Worm (Caenorhabditis elegans): ENCODE measurements around the gene nhr-105.

DNA sequence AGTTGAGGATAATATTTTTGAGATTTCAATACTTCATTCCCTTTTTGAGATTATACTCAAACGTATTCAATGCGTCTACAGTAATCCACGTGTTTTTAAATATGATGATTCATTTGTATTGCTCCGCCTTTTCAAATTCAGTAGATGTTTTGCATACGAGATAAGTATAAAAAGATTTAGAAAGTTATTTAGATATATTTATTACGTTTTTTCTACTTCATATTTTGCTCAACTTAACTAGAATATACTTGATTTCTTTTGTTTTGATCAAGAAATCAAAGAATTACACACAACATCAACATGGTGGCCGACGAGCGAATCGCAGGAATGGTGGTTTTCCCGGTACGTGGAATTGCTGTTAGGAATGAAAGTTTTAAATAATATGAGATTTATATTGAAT is 7.7 kb downstream of the nhr-105 start, which contains the start of gene srx-50:
- TF ChIP-seq ceh-19 (GFP tag; optimal IDR thresholded peaks at IDR 0.05) = no peak
- no peak for TF ChIP-seq nfya-1 (tag; optimal IDR thresholded peaks at IDR 0.05)
- TF ChIP-seq fkh-10 (GFP tag; optimal IDR thresholded peaks at IDR 0.05) = no peak
- TF ChIP-seq gmeb-2 (tag; optimal IDR thresholded peaks at IDR 0.05) = no peak
- TF ChIP-seq elt-2 (tag; optimal IDR thresholded peaks at IDR 0.05) = no peak
- no peak for TF ChIP-seq pag-3 (tag; optimal IDR thresholded peaks at IDR 0.05; ENCODE audit: borderline replicate concordance)
- TF ChIP-seq ceh-9 (tag; optimal IDR thresholded peaks at IDR 0.05) = no peak
- no peak for TF ChIP-seq C38D4.7 (GFP tag; optimal IDR thresholded peaks at IDR 0.05)
- TF ChIP-seq pqm-1 (tag; optimal IDR thresholded peaks at IDR 0.05) = no peak
- no peak for TF ChIP-seq tbx-7 (tag; optimal IDR thresholded peaks at IDR 0.05)
